Worm (Caenorhabditis elegans) whole organism, L2 larva: ENCODE results near the gene mlk-1.
A peak's percentile ranks its signal among the peaks of the same experiment; 100 is the strongest.

Experiments used
- C34F6.9 ChIP-seq: fragments of 150-350 bp; optimal IDR thresholded peaks from 2 replicates; lab custom pipeline; 2014; ENCODE audit warnings: missing biosample characterization, missing genetic modification characterization
- F13H6.1 ChIP-seq: sonication (generic microtip); optimal IDR thresholded peaks from 2 replicates; lab custom pipeline; 2016; ENCODE audit warnings: missing genetic modification characterization, missing compliant biosample characterization
- Y55F3AM.14 ChIP-seq: fragments of 200-800 bp; sonication (Bioruptor generic); optimal IDR thresholded peaks from 2 replicates; lab custom pipeline; 2018; ENCODE audit warnings: mild to moderate bottlenecking, missing genetic modification characterization, missing compliant biosample characterization
- ZK546.5 ChIP-seq: sonication (generic microtip); optimal IDR thresholded peaks from 2 replicates; lab custom pipeline; 2017; ENCODE audit warnings: missing biosample characterization, missing genetic modification characterization
- crh-2 ChIP-seq: sonication (generic microtip); optimal IDR thresholded peaks from 2 replicates; lab custom pipeline; 2017; ENCODE audit warnings: missing biosample characterization, missing genetic modification characterization
- egl-27 ChIP-seq: sonication (generic microtip); optimal IDR thresholded peaks from 3 replicates; lab custom pipeline; 2017; ENCODE audit warnings: missing biosample characterization, missing genetic modification reagents, missing genetic modification characterization
- elt-1 ChIP-seq: fragments of 150-350 bp; optimal IDR thresholded peaks from 2 replicates; lab custom pipeline; 2014; ENCODE audit warnings: missing biosample characterization, missing genetic modification characterization
- fos-1 ChIP-seq: fragments of 150-350 bp; optimal IDR thresholded peaks from 2 replicates; lab custom pipeline; 2014; ENCODE audit warnings: missing biosample characterization, missing genetic modification characterization
- gmeb-1 ChIP-seq: fragments of 150-350 bp; optimal IDR thresholded peaks from 2 replicates; lab custom pipeline; 2014; ENCODE audit warnings: missing biosample characterization, missing genetic modification characterization
- lsy-2 ChIP-seq, 2 experiments: fragments of 150-350 bp in 1 of 2; sonication (generic microtip) in 1 of 2; optimal IDR thresholded peaks; 2 replicates each; lab custom pipeline; 2014 to 2017; ENCODE audit warnings: missing biosample characterization in 2 of 2, missing genetic modification characterization in 2 of 2
- mab-5 ChIP-seq: fragments of 150-350 bp; optimal IDR thresholded peaks from 2 replicates; lab custom pipeline; 2014; ENCODE audit warnings: missing biosample characterization, missing genetic modification characterization
- mdl-1 ChIP-seq, 2 experiments: fragments of 150-350 bp in 1 of 2; sonication (generic microtip) in 1 of 2; optimal IDR thresholded peaks; 2 replicates each; lab custom pipeline; 2017; ENCODE audit warnings: missing biosample characterization in 2 of 2, missing genetic modification characterization in 2 of 2
- nhr-11 ChIP-seq: fragments of 150-350 bp; optimal IDR thresholded peaks from 2 replicates; lab custom pipeline; 2014; ENCODE audit warnings: missing biosample characterization, missing genetic modification characterization
- nhr-23 ChIP-seq: fragments of 150-350 bp; optimal IDR thresholded peaks from 2 replicates; lab custom pipeline; 2014; ENCODE audit warnings: missing biosample characterization, missing genetic modification reagents, missing genetic modification characterization
- nhr-237 ChIP-seq: fragments of 150-350 bp; optimal IDR thresholded peaks from 2 replicates; lab custom pipeline; 2014; ENCODE audit warnings: missing biosample characterization, missing genetic modification characterization
- nhr-25 ChIP-seq: fragments of 150-350 bp; sonication (generic microtip); optimal IDR thresholded peaks from 3 replicates; lab custom pipeline; 2014; ENCODE audit warnings: missing biosample characterization, missing genetic modification characterization
- sem-4 ChIP-seq: fragments of 150-350 bp; optimal IDR thresholded peaks from 2 replicates; lab custom pipeline; 2014; ENCODE audit warnings: missing biosample characterization, missing genetic modification reagents, missing genetic modification characterization
- skn-1 ChIP-seq: sonication (generic microtip); optimal IDR thresholded peaks from 2 replicates; lab custom pipeline; 2017; ENCODE audit warnings: missing biosample characterization, missing genetic modification characterization
- sma-3 ChIP-seq: sonication (generic microtip); optimal IDR thresholded peaks from 2 replicates; lab custom pipeline; 2016; ENCODE audit warnings: missing genetic modification reagents, missing genetic modification characterization, missing compliant biosample characterization
- sma-9 ChIP-seq, 2 experiments: fragments of 150-350 bp in 1 of 2; sonication (generic microtip) in 1 of 2; optimal IDR thresholded peaks; 2 replicates each; lab custom pipeline; 2014 to 2016; ENCODE audit warnings: missing genetic modification characterization in 2 of 2, mild to moderate bottlenecking in 1 of 2, missing biosample characterization in 1 of 2, missing compliant biosample characterization in 1 of 2, missing genetic modification reagents in 1 of 2, moderate library complexity in 1 of 2
- unc-55 ChIP-seq: fragments of 150-350 bp; sonication (generic microtip); optimal IDR thresholded peaks from 3 replicates; lab custom pipeline; 2014; ENCODE audit warnings: missing biosample characterization, missing genetic modification reagents, missing genetic modification characterization
- ztf-11 ChIP-seq: sonication (generic microtip); optimal IDR thresholded peaks from 2 replicates; lab custom pipeline; 2017; ENCODE audit warnings: missing biosample characterization, missing genetic modification characterization
- ztf-4 ChIP-seq: fragments of 150-350 bp; optimal IDR thresholded peaks from 2 replicates; lab custom pipeline; 2014; ENCODE audit warnings: missing biosample characterization, missing genetic modification characterization

Gene mlk-1

ce11 chrV:5027640-5028039 is 37.0 kb downstream of the mlk-1 start, which contains the start of gene cpt-4 (continued):
- TF ChIP-seq Y55F3AM.14 (GFP tag; lab: Kevin White, UChicago) (peak; percentile 58), egl-27 (tag; lab: Kevin White, UChicago) (no peak), ztf-11 (tag; lab: Kevin White, UChicago) (no peak), nhr-25 (tag; lab: Kevin White, UChicago) (no peak), lsy-2 (tag; optimal IDR thresholded peaks at IDR 0.05; lab: Kevin White, UChicago) (no peak), sma-9 (GFP tag; optimal IDR thresholded peaks at IDR 0.05; lab: Kevin White, UChicago) (peak; percentile 80), sma-9 (tag; optimal IDR thresholded peaks at IDR 0.05; lab: Kevin White, UChicago) (no peak), unc-55 (no peak), nhr-11 (tag; lab: Kevin White, UChicago) (no peak)

ce11 chrV:5026438-5026837 is 38.2 kb downstream of the mlk-1 start:
- TF ChIP-seq Y55F3AM.14 (GFP tag; lab: Kevin White, UChicago) (peak; percentile 11), sma-9 (GFP tag; optimal IDR thresholded peaks at IDR 0.05; lab: Kevin White, UChicago) (peak; percentile 5), sma-9 (tag; optimal IDR thresholded peaks at IDR 0.05; lab: Kevin White, UChicago) (no peak), nhr-25 (tag; lab: Kevin White, UChicago) (no peak), fos-1 (tag; lab: Kevin White, UChicago) (peak; percentile 92), egl-27 (tag; lab: Kevin White, UChicago) (no peak), F13H6.1 (tag; lab: Kevin White, UChicago) (peak; percentile 22), crh-2 (tag; lab: Kevin White, UChicago) (peak; percentile 44), ZK546.5 (tag; lab: Kevin White, UChicago) (no peak), mdl-1 (tag; optimal IDR thresholded peaks at IDR 0.05; lab: Kevin White, UChicago) (no peak)

- no peak for TF ChIP-seq crh-2 (tag; lab: Kevin White, UChicago)
Observed at ce11 chrV:5023355-5023754, 41.3 kb downstream of the mlk-1 start.

- no peak for TF ChIP-seq gmeb-1
- TF ChIP-seq fos-1 (tag; lab: Kevin White, UChicago): peak; percentile 66
- TF ChIP-seq skn-1 (tag; lab: Kevin White, UChicago): peak; percentile 39
- peak; percentile 18 for TF ChIP-seq sma-9 (GFP tag; optimal IDR thresholded peaks at IDR 0.05; lab: Kevin White, UChicago)
- no peak for TF ChIP-seq sma-9 (tag; optimal IDR thresholded peaks at IDR 0.05; lab: Kevin White, UChicago)
- TF ChIP-seq mdl-1 (tag; optimal IDR thresholded peaks at IDR 0.05; lab: Kevin White, UChicago): no peak
Observed at ce11 chrV:5018810-5019274, 45.8 kb downstream of the mlk-1 start, which contains the start of gene srr-4. Gene srr-4, plus strand, starts transcription at chrV:5019224.

- TF ChIP-seq nhr-23: no peak
- TF ChIP-seq sma-3 (GFP tag; lab: Kevin White, UChicago): no peak
- TF ChIP-seq Y55F3AM.14 (GFP tag; lab: Kevin White, UChicago): peak; percentile 42
- peak; percentile 38 for TF ChIP-seq fos-1 (tag; lab: Kevin White, UChicago)
- TF ChIP-seq ztf-11 (tag; lab: Kevin White, UChicago): no peak
- TF ChIP-seq ztf-4 (tag; lab: Kevin White, UChicago): no peak
- peak; percentile 55 for TF ChIP-seq sma-9 (GFP tag; optimal IDR thresholded peaks at IDR 0.05; lab: Kevin White, UChicago)
- no peak for TF ChIP-seq sma-9 (tag; optimal IDR thresholded peaks at IDR 0.05; lab: Kevin White, UChicago)
- no peak for TF ChIP-seq unc-55
Observed at ce11 chrV:5018067-5018466, 46.5 kb downstream of the mlk-1 start.

ce11 chrV:5016728-5017127 is 47.9 kb downstream of the mlk-1 start:
- no peak for TF ChIP-seq ztf-4 (tag; lab: Kevin White, UChicago)
- TF ChIP-seq mab-5: no peak
- no peak for TF ChIP-seq elt-1 (tag; lab: Kevin White, UChicago)
- TF ChIP-seq nhr-25 (tag; lab: Kevin White, UChicago): no peak
- TF ChIP-seq unc-55: no peak
- no peak for TF ChIP-seq F13H6.1 (tag; lab: Kevin White, UChicago)
- no peak for TF ChIP-seq sem-4 (tag; lab: Kevin White, UChicago)
- no peak for TF ChIP-seq crh-2 (tag; lab: Kevin White, UChicago)
- TF ChIP-seq nhr-237: no peak
- no peak for TF ChIP-seq nhr-11 (tag; lab: Kevin White, UChicago)
- TF ChIP-seq C34F6.9 (tag; lab: Kevin White, UChicago): no peak
- no peak for TF ChIP-seq skn-1 (tag; lab: Kevin White, UChicago)

- peak; percentile 71 for TF ChIP-seq fos-1 (tag; lab: Kevin White, UChicago)
- no peak for TF ChIP-seq egl-27 (tag; lab: Kevin White, UChicago)
Observed at ce11 chrV:5012193-5012853, 52.3 kb downstream of the mlk-1 start, which contains the start of gene srr-6. Gene srr-6, plus strand, starts transcription at chrV:5012803.
